Fruit fly (Drosophila melanogaster): ENCODE results near the gene Scsalpha1.
A peak's percentile ranks its signal among the peaks of the same experiment; 100 is the strongest.

dm6 chr3L:3785688-3786087 lies 28.3 kb upstream of the Scsalpha1 start:
- peak; percentile 28; the same call in 1 of the 2 replicates for TF ChIP-seq ranshi (GFP tag; IDR thresholded peaks at IDR 0.05)
- TF ChIP-seq Opbp (GFP tag; IDR thresholded peaks at IDR 0.05; ENCODE audit: partially characterized antibody) = no peak
- no peak for TF ChIP-seq zen2 (GFP tag; IDR thresholded peaks at IDR 0.05; ENCODE audit: partially characterized antibody)
- 0 out of 2 replicates have a peak, but pooled peaks have one; percentile 8 for TF ChIP-seq CG1024 (GFP tag; IDR thresholded peaks at IDR 0.05)
- no peak for TF ChIP-seq Spps (tag; optimal IDR thresholded peaks at IDR 0.05)
- TF ChIP-seq eve (GFP tag; optimal IDR thresholded peaks at IDR 0.05) = peak in 1 of 2 experiments; percentile 3

Measured in whole organism, embryonic.